Fruit fly (Drosophila melanogaster) whole organism, prepupa: Measurements from ENCODE around the gene CG5157.

Experiments
- Blimp-1 ChIP-seq: fragments of 200-800 bp; sonication (Bioruptor generic); optimal IDR thresholded peaks from 3 replicates; lab custom pipeline; 2017; ENCODE audit warnings: missing biosample characterization, missing genetic modification characterization, mild to moderate bottlenecking, moderate library complexity, missing genetic modification reagents
- CG10631 ChIP-seq: fragments of 200-800 bp; sonication (Bioruptor generic); optimal IDR thresholded peaks from 2 replicates; lab custom pipeline; 2016; ENCODE audit warnings: missing biosample characterization, missing genetic modification characterization
- CG11294 ChIP-seq: fragments of 200-800 bp; sonication (Bioruptor generic); IDR thresholded peaks from 2 replicates; pipeline ENCODE4 v1.3.6; 2022; ENCODE audit warnings: missing biosample characterization, missing genetic modification characterization
- CG11762 ChIP-seq: fragments of 200-800 bp; sonication (Bioruptor generic); optimal IDR thresholded peaks from 3 replicates; lab custom pipeline; 2016; ENCODE audit warnings: missing biosample characterization, missing genetic modification characterization; ENCODE audit not compliant: insufficient read depth
- CG15336 ChIP-seq: fragments of 200-800 bp; sonication (Bioruptor generic); IDR thresholded peaks from 2 replicates; pipeline ENCODE4 v1.3.6; 2022; ENCODE audit warnings: missing biosample characterization, missing genetic modification characterization
- CG16779 ChIP-seq: fragments of 200-800 bp; sonication (Bioruptor generic); optimal IDR thresholded peaks from 3 replicates; lab custom pipeline; 2017; ENCODE audit warnings: missing biosample characterization, mild to moderate bottlenecking, missing genetic modification characterization
- CG31627 ChIP-seq: fragments of 200-800 bp; sonication (Bioruptor generic); optimal IDR thresholded peaks from 3 replicates; lab custom pipeline; 2016; ENCODE audit warnings: missing biosample characterization, missing genetic modification characterization
- CG32006 ChIP-seq: fragments of 200-800 bp; sonication (Bioruptor generic); optimal IDR thresholded peaks from 3 replicates; lab custom pipeline; 2017; ENCODE audit warnings: missing biosample characterization, mild to moderate bottlenecking, missing genetic modification characterization
- CG4318 ChIP-seq: fragments of 200-800 bp; sonication (Bioruptor generic); optimal IDR thresholded peaks from 3 replicates; lab custom pipeline; 2017; ENCODE audit warnings: missing biosample characterization, mild to moderate bottlenecking, missing genetic modification characterization
- CG6163 ChIP-seq: fragments of 200-800 bp; sonication (Bioruptor generic); IDR thresholded peaks from 3 replicates; pipeline ENCODE4 v1.3.6; 2022; ENCODE audit warnings: missing biosample characterization, missing genetic modification characterization
- CG6808 ChIP-seq: fragments of 200-800 bp; sonication (Bioruptor generic); optimal IDR thresholded peaks from 3 replicates; lab custom pipeline; 2017; ENCODE audit warnings: missing biosample characterization, missing genetic modification characterization, mild to moderate bottlenecking, moderate library complexity, missing genetic modification reagents
- CG6854 ChIP-seq: fragments of 200-800 bp; sonication (Bioruptor generic); optimal IDR thresholded peaks from 2 replicates; lab custom pipeline; 2017; ENCODE audit warnings: missing biosample characterization, mild to moderate bottlenecking, missing genetic modification characterization
- CG7368 ChIP-seq: fragments of 200-800 bp; sonication (Bioruptor generic); optimal IDR thresholded peaks from 3 replicates; lab custom pipeline; 2016; ENCODE audit warnings: missing biosample characterization, missing genetic modification characterization
- CG8119 ChIP-seq: fragments of 200-800 bp; sonication (Bioruptor generic); IDR thresholded peaks from 3 replicates; pipeline ENCODE4 v1.3.6; 2022; ENCODE audit warnings: missing biosample characterization, missing genetic modification characterization
- CG8319 ChIP-seq: fragments of 200-800 bp; sonication (Bioruptor generic); optimal IDR thresholded peaks from 3 replicates; lab custom pipeline; 2016; ENCODE audit warnings: missing biosample characterization, missing genetic modification characterization
- CG8632 ChIP-seq: fragments of 200-800 bp; sonication (Bioruptor generic); optimal IDR thresholded peaks from 3 replicates; lab custom pipeline; 2016; ENCODE audit warnings: missing biosample characterization, missing genetic modification characterization
- Eip75B ChIP-seq: fragments of 200-800 bp; sonication (Bioruptor generic); optimal IDR thresholded peaks from 3 replicates; lab custom pipeline; 2016; ENCODE audit warnings: missing biosample characterization, missing genetic modification characterization
- Eip78C ChIP-seq: fragments of 200-800 bp; sonication (Bioruptor generic); peaks from one replicate; lab custom pipeline; 2016; ENCODE audit warnings: missing biosample characterization, missing genetic modification characterization
- Eip93F ChIP-seq: fragments of 200-800 bp; sonication (Bioruptor generic); optimal IDR thresholded peaks from 2 replicates; lab custom pipeline; 2016; ENCODE audit warnings: missing biosample characterization, mild to moderate bottlenecking, missing genetic modification characterization
- Ets21C ChIP-seq: fragments of 200-800 bp; sonication (Bioruptor generic); optimal IDR thresholded peaks from 3 replicates; lab custom pipeline; 2016; ENCODE audit warnings: missing biosample characterization, missing genetic modification characterization
- Ets96B ChIP-seq: fragments of 200-800 bp; optimal IDR thresholded peaks from 2 replicates; lab custom pipeline; 2019; ENCODE audit warnings: missing biosample characterization, mild to moderate bottlenecking, missing genetic modification characterization, moderate library complexity
- Hr38 ChIP-seq: sonication (Bioruptor generic); optimal IDR thresholded peaks from 2 replicates; lab custom pipeline; 2016; ENCODE audit warnings: missing biosample characterization, missing genetic modification characterization
- Hr39 ChIP-seq: fragments of 200-800 bp; sonication (Bioruptor generic); optimal IDR thresholded peaks from 2 replicates; lab custom pipeline; 2016; ENCODE audit warnings: missing biosample characterization, missing genetic modification characterization
- Hr4 ChIP-seq: fragments of 200-800 bp; sonication (Bioruptor generic); optimal IDR thresholded peaks from 3 replicates; lab custom pipeline; 2016; ENCODE audit warnings: missing biosample characterization, missing genetic modification characterization
- Met ChIP-seq: fragments of 200-800 bp; sonication (Bioruptor generic); optimal IDR thresholded peaks from 3 replicates; lab custom pipeline; 2016; ENCODE audit warnings: missing biosample characterization, missing genetic modification characterization
- OdsH ChIP-seq: fragments of 200-800 bp; sonication (Bioruptor generic); optimal IDR thresholded peaks from 3 replicates; lab custom pipeline; 2016; ENCODE audit warnings: missing biosample characterization, missing genetic modification characterization
- Smox ChIP-seq: fragments of 200-800 bp; sonication (Bioruptor generic); optimal IDR thresholded peaks from 3 replicates; lab custom pipeline; 2016; ENCODE audit warnings: missing biosample characterization, missing genetic modification characterization
- Sox102F ChIP-seq: fragments of 200-800 bp; sonication (Bioruptor generic); optimal IDR thresholded peaks from 2 replicates; lab custom pipeline; 2016; ENCODE audit warnings: missing biosample characterization, mild to moderate bottlenecking, missing genetic modification characterization
- Sox14 ChIP-seq: fragments of 200-800 bp; sonication (Bioruptor generic); optimal IDR thresholded peaks from 3 replicates; lab custom pipeline; 2016; ENCODE audit warnings: missing biosample characterization, missing genetic modification characterization
- Sox15 ChIP-seq: fragments of 200-800 bp; sonication (Bioruptor generic); optimal IDR thresholded peaks from 3 replicates; lab custom pipeline; 2016; ENCODE audit warnings: missing biosample characterization, missing genetic modification characterization
- achi ChIP-seq: fragments of 200-800 bp; sonication (Bioruptor generic); optimal IDR thresholded peaks from 3 replicates; lab custom pipeline; 2016; ENCODE audit warnings: missing biosample characterization, missing genetic modification characterization
- acj6 ChIP-seq: fragments of 200-800 bp; sonication (Bioruptor generic); optimal IDR thresholded peaks from 3 replicates; lab custom pipeline; 2016; ENCODE audit warnings: missing biosample characterization, missing genetic modification characterization
- dac ChIP-seq: fragments of 200-800 bp; sonication (Bioruptor generic); optimal IDR thresholded peaks from 2 replicates; lab custom pipeline; 2017; ENCODE audit warnings: missing biosample characterization, mild to moderate bottlenecking, missing genetic modification characterization
- eg ChIP-seq: fragments of 200-800 bp; sonication (Bioruptor generic); IDR thresholded peaks from 3 replicates; pipeline ENCODE4 v1.3.6; 2022; ENCODE audit warnings: missing biosample characterization, missing genetic modification characterization
- fd59A ChIP-seq: fragments of 200-800 bp; sonication (Bioruptor generic); optimal IDR thresholded peaks from 2 replicates; lab custom pipeline; 2017; ENCODE audit warnings: missing biosample characterization, mild to moderate bottlenecking, missing genetic modification characterization, missing genetic modification reagents
- fd85E ChIP-seq: fragments of 200-800 bp; sonication (Bioruptor generic); optimal IDR thresholded peaks from 3 replicates; lab custom pipeline; 2016; ENCODE audit warnings: missing biosample characterization, missing genetic modification characterization
- fkh ChIP-seq: fragments of 200-800 bp; sonication (Bioruptor generic); optimal IDR thresholded peaks from 3 replicates; lab custom pipeline; 2017; ENCODE audit warnings: missing biosample characterization, mild to moderate bottlenecking, missing genetic modification characterization, moderate library complexity
- lz ChIP-seq: fragments of 200-800 bp; sonication (Bioruptor generic); optimal IDR thresholded peaks from 3 replicates; lab custom pipeline; 2016; ENCODE audit warnings: missing biosample characterization, missing genetic modification characterization
- net ChIP-seq: fragments of 200-800 bp; sonication (Bioruptor generic); optimal IDR thresholded peaks from 3 replicates; lab custom pipeline; 2016; ENCODE audit warnings: missing biosample characterization, missing genetic modification characterization
- pdm3 ChIP-seq: fragments of 200-800 bp; sonication (Bioruptor generic); optimal IDR thresholded peaks from 3 replicates; lab custom pipeline; 2016; ENCODE audit warnings: missing biosample characterization, missing genetic modification characterization
- salr ChIP-seq, 2 experiments: fragments of 200-800 bp; sonication (Bioruptor generic); optimal IDR thresholded peaks; 3 replicates each; lab custom pipeline; 2016 to 2018; ENCODE audit warnings: missing biosample characterization in 2 of 2, missing genetic modification characterization in 2 of 2, mild to moderate bottlenecking in 1 of 2
- ss ChIP-seq, 2 experiments: fragments of 200-800 bp; sonication (Bioruptor generic); optimal IDR thresholded peaks; 2 replicates in 1 of 2; 3 replicates in 1 of 2; lab custom pipeline; 2017 to 2018; ENCODE audit warnings: mild to moderate bottlenecking in 2 of 2, missing biosample characterization in 2 of 2, missing genetic modification characterization in 2 of 2, moderate library complexity in 1 of 2
- svp ChIP-seq: fragments of 200-800 bp; sonication (Bioruptor generic); peaks from one replicate; lab custom pipeline; 2016; ENCODE audit warnings: missing biosample characterization, missing genetic modification characterization
- topi ChIP-seq: fragments of 200-800 bp; sonication (Bioruptor generic); optimal IDR thresholded peaks from 3 replicates; lab custom pipeline; 2016; ENCODE audit warnings: missing biosample characterization, missing genetic modification characterization
- vri ChIP-seq: fragments of 200-800 bp; sonication (Bioruptor generic); optimal IDR thresholded peaks from 3 replicates; lab custom pipeline; 2016; ENCODE audit warnings: missing biosample characterization, mild to moderate bottlenecking, missing genetic modification characterization

The CG5157 gene

DNA sequence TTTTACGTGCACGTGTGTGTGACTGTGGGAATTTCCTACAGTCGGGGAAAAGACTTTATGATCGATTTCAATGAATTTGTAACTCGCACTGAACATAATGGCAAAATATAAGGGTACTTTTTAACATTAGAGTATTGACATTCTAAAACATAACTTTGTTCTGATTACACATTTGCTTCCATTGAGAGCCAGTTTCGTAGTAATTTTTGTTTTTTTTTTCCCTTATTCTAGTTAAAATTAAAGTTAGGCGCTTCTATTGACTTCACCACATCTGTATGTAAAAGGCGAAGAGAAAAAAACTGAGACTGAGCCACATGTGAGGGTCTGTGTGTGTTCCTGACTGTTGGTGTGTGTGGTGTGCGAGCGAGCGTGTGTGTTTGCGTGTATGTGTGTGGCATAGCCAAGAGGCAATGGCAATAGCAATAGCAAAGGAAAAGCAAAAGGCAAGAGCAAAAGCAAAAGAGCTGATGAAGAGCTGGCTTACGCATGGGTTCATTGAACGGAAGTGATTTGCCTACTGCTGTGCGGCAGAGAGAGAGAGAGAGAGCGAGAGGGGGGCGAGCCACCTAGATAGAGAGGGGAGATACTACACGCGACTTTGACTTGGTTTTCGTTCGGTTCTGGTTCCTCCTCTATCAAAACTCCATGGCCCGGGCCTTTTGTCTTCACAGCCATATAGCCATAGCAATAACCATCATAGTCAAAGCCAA lies 24.3 kb upstream of the CG5157 start (continued):
- peak in 1 of 2 experiments; percentile 50 for TF ChIP-seq ss (GFP tag; optimal IDR thresholded peaks at IDR 0.05; lab: Kevin White, UChicago)
- TF ChIP-seq fkh (GFP tag; lab: Kevin White, UChicago), result peak; percentile 46
- TF ChIP-seq CG6854 (GFP tag; lab: Kevin White, UChicago), result no peak
- peak; percentile 83 for TF ChIP-seq pdm3
- no peak for TF ChIP-seq CG7368
- peak; percentile 57 for TF ChIP-seq CG8632
- TF ChIP-seq salr (GFP tag; optimal IDR thresholded peaks at IDR 0.05; lab: Kevin White, UChicago), result peak in 1 of 2 experiments; percentile 71
- TF ChIP-seq CG8319 (GFP tag; lab: Kevin White, UChicago), result peak; percentile 31
- TF ChIP-seq vri (GFP tag; lab: Kevin White, UChicago), result no peak
- peak; percentile 56 for TF ChIP-seq CG6808 (GFP tag; lab: Kevin White, UChicago)
- peak; percentile 43 for TF ChIP-seq topi
- TF ChIP-seq Hr4 (GFP tag; lab: Kevin White, UChicago), result peak; percentile 89
- peak; percentile 53 for TF ChIP-seq CG6163 (GFP tag; lab: Robert Waterston, UW)
- TF ChIP-seq Smox (GFP tag; lab: Kevin White, UChicago), result peak; percentile 25
- TF ChIP-seq CG10631, result peak; percentile 74
- TF ChIP-seq Eip93F (GFP tag; lab: Kevin White, UChicago), result no peak
- peak; percentile 47 for TF ChIP-seq Sox102F (GFP tag; lab: Kevin White, UChicago)
- TF ChIP-seq Blimp-1, result no peak
- no peak for TF ChIP-seq Ets21C (GFP tag; lab: Kevin White, UChicago)
- TF ChIP-seq OdsH, result peak; percentile 84
- TF ChIP-seq, all 60 proteins: peak for 50

DNA sequence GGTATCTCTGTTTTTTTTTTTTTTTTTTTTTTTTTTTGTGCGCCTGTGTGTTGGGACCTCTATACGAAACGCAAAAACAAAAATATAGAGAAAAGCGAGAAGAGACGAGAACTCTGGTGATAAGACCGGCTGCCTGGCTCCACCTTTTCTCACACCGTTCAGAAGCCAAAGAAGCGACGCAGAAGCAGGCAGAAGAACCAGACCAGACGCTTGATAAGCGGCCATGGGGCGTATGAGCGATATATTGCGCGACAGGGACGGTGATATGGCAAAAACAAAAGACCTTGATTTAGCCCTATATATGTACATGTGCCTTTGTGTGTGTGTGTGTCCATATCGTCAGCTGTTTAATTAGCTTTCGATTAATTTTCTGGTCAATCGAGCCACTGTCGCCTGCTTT lies 23.5 kb upstream of the CG5157 start:
- no peak for TF ChIP-seq Met (GFP tag; lab: Kevin White, UChicago)
- peak; percentile 57 for TF ChIP-seq vri (GFP tag; lab: Kevin White, UChicago)
- peak; percentile 49; the same call in 1 of the 3 replicates for TF ChIP-seq CG6163 (GFP tag; lab: Robert Waterston, UW)
- TF ChIP-seq CG32006 (GFP tag; lab: Kevin White, UChicago), result no peak
- TF ChIP-seq dac (GFP tag; lab: Kevin White, UChicago), result no peak
- no peak for TF ChIP-seq Eip75B (GFP tag; lab: Kevin White, UChicago)
- no peak for TF ChIP-seq CG8632
- TF ChIP-seq acj6 (GFP tag; lab: Kevin White, UChicago), result no peak
- no peak for TF ChIP-seq pdm3
- peak; percentile 43 for TF ChIP-seq Eip78C (GFP tag; lab: Kevin White, UChicago)
- TF ChIP-seq Ets96B (tag; lab: Kevin White, UChicago), result no peak
- no peak for TF ChIP-seq CG11294 (GFP tag; lab: Robert Waterston, UW)
- TF ChIP-seq fkh (GFP tag; lab: Kevin White, UChicago), result no peak
- peak; percentile 24 for TF ChIP-seq Eip93F (GFP tag; lab: Kevin White, UChicago)
- TF ChIP-seq svp, result peak; percentile 85
- TF ChIP-seq Sox14 (GFP tag; lab: Kevin White, UChicago), result no peak

DNA sequence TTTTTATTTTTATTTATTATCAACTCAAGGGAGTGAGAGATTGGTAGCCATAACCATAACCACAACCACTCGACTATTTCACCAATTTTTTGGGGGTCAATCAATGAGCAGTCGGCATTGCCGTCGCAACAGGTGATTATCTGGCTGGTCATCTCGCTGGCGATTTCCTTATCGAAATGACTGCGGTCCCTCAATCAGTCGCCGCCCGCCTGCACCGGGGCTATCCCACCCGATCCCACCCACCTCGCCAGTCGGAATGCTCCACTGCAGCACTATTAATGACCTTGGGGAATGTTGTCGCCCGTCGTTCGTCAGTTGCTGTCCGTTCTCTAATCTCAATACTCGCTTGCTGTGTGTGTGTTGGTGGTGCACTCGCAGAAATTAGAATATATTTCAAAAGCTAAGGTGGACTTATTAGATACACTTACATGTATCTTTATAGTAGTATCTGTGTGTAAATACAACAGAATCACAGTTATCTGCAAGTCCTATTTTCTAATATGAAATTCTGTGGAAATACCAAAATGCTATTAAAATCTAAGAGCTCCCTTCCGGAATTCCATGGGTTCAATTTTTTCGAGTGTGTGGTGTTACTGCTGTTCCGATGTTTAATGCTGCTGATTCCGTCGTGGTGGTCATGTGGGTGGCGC lies 22.9 kb upstream of the CG5157 start:
- TF ChIP-seq CG16779 (tag; lab: Kevin White, UChicago), result no peak
- no peak for TF ChIP-seq CG11762
- peak; percentile 53 for TF ChIP-seq pdm3
- TF ChIP-seq CG4318 (GFP tag; lab: Kevin White, UChicago), result peak; percentile 7
- TF ChIP-seq Hr38 (GFP tag; lab: Kevin White, UChicago), result no peak
- TF ChIP-seq achi (GFP tag; lab: Kevin White, UChicago), result peak; percentile 52
- peak; percentile 26 for TF ChIP-seq CG8632
- no peak for TF ChIP-seq fd85E (GFP tag; lab: Kevin White, UChicago)
- peak; percentile 62 for TF ChIP-seq CG15336
- no peak for TF ChIP-seq Sox15 (GFP tag; lab: Kevin White, UChicago)
- no peak for TF ChIP-seq CG7368
- no peak; the same call in 2 of the 3 replicates for TF ChIP-seq eg (GFP tag; lab: Robert Waterston, UW)
- peak; percentile 57 for TF ChIP-seq CG8119
- TF ChIP-seq fd59A (GFP tag; lab: Kevin White, UChicago), result no peak
- TF ChIP-seq vri (GFP tag; lab: Kevin White, UChicago), result no peak
- peak; percentile 32 for TF ChIP-seq Hr39 (GFP tag; lab: Kevin White, UChicago)
- peak; percentile 27 for TF ChIP-seq net (GFP tag; lab: Kevin White, UChicago)
- no peak for TF ChIP-seq Sox102F (GFP tag; lab: Kevin White, UChicago)
- TF ChIP-seq ss (GFP tag; optimal IDR thresholded peaks at IDR 0.05; lab: Kevin White, UChicago), result no peak
- TF ChIP-seq CG31627 (GFP tag; lab: Kevin White, UChicago), result peak; percentile 28
- peak; percentile 3 for TF ChIP-seq lz
- TF ChIP-seq Sox14 (GFP tag; lab: Kevin White, UChicago), result peak; percentile 32
- no peak for TF ChIP-seq CG11294 (GFP tag; lab: Robert Waterston, UW)
- TF ChIP-seq CG6808 (GFP tag; lab: Kevin White, UChicago), result no peak
